Fruit fly (Drosophila melanogaster): ENCODE measurements around the gene ergic53.

ergic53 gene

dm6 chr3L:8547104-8547523 lies 12.3 kb downstream of the ergic53 start (continued):
- TF ChIP-seq hkb (optimal IDR thresholded peaks at IDR 0.05) (no peak), hkb (GFP tag; IDR thresholded peaks at IDR 0.05) (peak; percentile 80), CG9817 (tag; optimal IDR thresholded peaks at IDR 0.05) (peak; percentile 90), pum (GFP tag; optimal IDR thresholded peaks at IDR 0.05) (peak; percentile 59), bowl (GFP tag; IDR thresholded peaks at IDR 0.05) (peak; percentile 47; the same call in 1 of the 2 replicates), CTCF (GFP tag; optimal IDR thresholded peaks at IDR 0.05) (peak; percentile 40), CG34376 (GFP tag; optimal IDR thresholded peaks at IDR 0.05) (peak; percentile 77), CG2120 (GFP tag; optimal IDR thresholded peaks at IDR 0.05) (peak; percentile 91), CG14965 (GFP tag; optimal IDR thresholded peaks at IDR 0.05; ENCODE audit: borderline replicate concordance) (no peak), oc (tag; optimal IDR thresholded peaks at IDR 0.05) (peak; percentile 85), chinmo (GFP tag; IDR thresholded peaks at IDR 0.05; ENCODE audit: partially characterized antibody) (no peak), Asciz (GFP tag; optimal IDR thresholded peaks at IDR 0.05) (peak; percentile 84), CG4328 (GFP tag; optimal IDR thresholded peaks at IDR 0.05) (peak; percentile 77), kah (GFP tag; optimal IDR thresholded peaks at IDR 0.05) (peak; percentile 48), NC2β (GFP tag; optimal IDR thresholded peaks at IDR 0.05) (peak; percentile 44), corto (GFP tag; optimal IDR thresholded peaks at IDR 0.05) (no peak), CG8388 (GFP tag; optimal IDR thresholded peaks at IDR 0.05) (peak; percentile 87), ac (GFP tag; optimal IDR thresholded peaks at IDR 0.05) (peak; percentile 58), nerfin-2 (GFP tag; IDR thresholded peaks at IDR 0.05; ENCODE audit: partially characterized antibody) (no peak), CG15696 (tag; optimal IDR thresholded peaks at IDR 0.05) (peak; percentile 70), CG13424 (tag; optimal IDR thresholded peaks at IDR 0.05) (peak; percentile 90), CG9215 (GFP tag; IDR thresholded peaks at IDR 0.05) (peak; percentile 83), CHES-1-like (GFP tag; optimal IDR thresholded peaks at IDR 0.05) (peak; percentile 38), CG12659 (GFP tag; optimal IDR thresholded peaks at IDR 0.05) (peak; percentile 93), CG3163 (GFP tag; optimal IDR thresholded peaks at IDR 0.05) (no peak), Deaf1 (tag; optimal IDR thresholded peaks at IDR 0.05) (no peak), CG4617 (GFP tag; optimal IDR thresholded peaks at IDR 0.05; ENCODE audit: borderline replicate concordance) (peak; percentile 41), scrt (GFP tag; optimal IDR thresholded peaks at IDR 0.05) (peak; percentile 79), Six4 (GFP tag; optimal IDR thresholded peaks at IDR 0.05) (peak; percentile 53), CG1233 (GFP tag; optimal IDR thresholded peaks at IDR 0.05) (peak; percentile 88), CG31441 (GFP tag; IDR thresholded peaks at IDR 0.05) (peak; percentile 88), abd-A (tag; optimal IDR thresholded peaks at IDR 0.05) (peak; percentile 38), jing (GFP tag; optimal IDR thresholded peaks at IDR 0.05) (peak; percentile 69), ro (GFP tag; IDR thresholded peaks at IDR 0.05) (peak; percentile 35; the same call in 1 of the 2 replicates), CG10959 (GFP tag; IDR thresholded peaks at IDR 0.05) (0 out of 2 replicates have a peak, but pooled peaks have one; percentile 27), lola (GFP tag; optimal IDR thresholded peaks at IDR 0.05) (peak in 1 of 3 experiments; percentile 76), CG8478 (optimal IDR thresholded peaks at IDR 0.05) (no peak), NfI (GFP tag; optimal IDR thresholded peaks at IDR 0.05) (peak; percentile 90), stc (GFP tag; IDR thresholded peaks at IDR 0.05) (peak; percentile 77), pb (GFP tag; optimal IDR thresholded peaks at IDR 0.05) (peak; percentile 59), CG7839 (tag; optimal IDR thresholded peaks at IDR 0.05) (peak; percentile 94), knrl (GFP tag; IDR thresholded peaks at IDR 0.05; ENCODE audit: partially characterized antibody) (no peak), CG11696 (GFP tag; IDR thresholded peaks at IDR 0.05) (peak; percentile 52; the same call in 1 of the 2 replicates), Xbp1 (GFP tag; optimal IDR thresholded peaks at IDR 0.05) (peak; percentile 88), CG7357 (GFP tag; IDR thresholded peaks at IDR 0.05) (peak; percentile 72), gt (GFP tag; IDR thresholded peaks at IDR 0.05) (peak; percentile 48; the same call in 1 of the 2 replicates), CG13123 (GFP tag; optimal IDR thresholded peaks at IDR 0.05) (peak; percentile 73), sens-2 (GFP tag; IDR thresholded peaks at IDR 0.05) (0 out of 2 replicates have a peak, but pooled peaks have one; percentile 36), hth (optimal IDR thresholded peaks at IDR 0.05) (no peak), ewg (GFP tag; optimal IDR thresholded peaks at IDR 0.05) (peak; percentile 72), CG2678 (tag; optimal IDR thresholded peaks at IDR 0.05) (peak; percentile 95)

All from whole organism, embryonic.